Worm (Caenorhabditis elegans): Measurements from ENCODE around the gene nlp-101.

The nlp-101 gene

ce11 chrX:7798248-7799020 is 40.2 kb upstream of the nlp-101 start, which contains the start of gene adm-4:
Gene adm-4 (minus strand): TSS chrX:7798298.
- TF ChIP-seq elt-3 (tag; optimal IDR thresholded peaks at IDR 0.05), result no peak
- peak; percentile 53 for TF ChIP-seq pha-4 (tag; optimal IDR thresholded peaks at IDR 0.05)
- TF ChIP-seq hmg-11 (tag; optimal IDR thresholded peaks at IDR 0.05), result peak; percentile 28
- peak; percentile 18 for TF ChIP-seq lin-15B (tag; optimal IDR thresholded peaks at IDR 0.05)
- peak; percentile 48 for TF ChIP-seq nfya-1 (tag; optimal IDR thresholded peaks at IDR 0.05; ENCODE audit: insufficient read depth)
- peak; percentile 29 for TF ChIP-seq elt-2 (tag; optimal IDR thresholded peaks at IDR 0.05)
- no peak for TF ChIP-seq nhr-28 (tag; optimal IDR thresholded peaks at IDR 0.05)
- no peak for TF ChIP-seq snpc-4 (tag; optimal IDR thresholded peaks at IDR 0.05)
- no peak for TF ChIP-seq skn-1 (tag; optimal IDR thresholded peaks at IDR 0.05)
- peak; percentile 2 for TF ChIP-seq nhr-25 (tag; optimal IDR thresholded peaks at IDR 0.05)
- TF ChIP-seq nhr-23 (tag; optimal IDR thresholded peaks at IDR 0.05), result peak; percentile 48
- peak; percentile 14 for TF ChIP-seq nhr-43 (tag; optimal IDR thresholded peaks at IDR 0.05; ENCODE audit: poor library complexity, severe bottlenecking)

ce11 chrX:7799680-7800079 is 39.0 kb upstream of the nlp-101 start, which contains the start of gene gpx-7:
Gene gpx-7 (minus strand): TSS chrX:7799780.
- no peak for TF ChIP-seq mdl-1 (tag; optimal IDR thresholded peaks at IDR 0.05)
- TF ChIP-seq fkh-10 (GFP tag; optimal IDR thresholded peaks at IDR 0.05), result no peak
- peak; percentile 43 for TF ChIP-seq pqm-1 (tag; optimal IDR thresholded peaks at IDR 0.05)
- peak; percentile 11 for TF ChIP-seq pha-4 (tag; optimal IDR thresholded peaks at IDR 0.05)
- peak; percentile 50 for TF ChIP-seq elt-2 (tag; optimal IDR thresholded peaks at IDR 0.05)
- no peak for TF ChIP-seq ztf-4 (tag; optimal IDR thresholded peaks at IDR 0.05)
- no peak for TF ChIP-seq zag-1 (tag; optimal IDR thresholded peaks at IDR 0.05)
- TF ChIP-seq ceh-28 (tag; optimal IDR thresholded peaks at IDR 0.05), result no peak
- no peak for TF ChIP-seq nhr-28 (tag; optimal IDR thresholded peaks at IDR 0.05)

ce11 chrX:7800370-7800769 is 38.3 kb upstream of the nlp-101 start:
- TF ChIP-seq pha-4 (tag; optimal IDR thresholded peaks at IDR 0.05) (no peak), unc-39 (tag; optimal IDR thresholded peaks at IDR 0.05) (no peak), ceh-82 (tag; optimal IDR thresholded peaks at IDR 0.05) (no peak), elt-2 (tag; optimal IDR thresholded peaks at IDR 0.05) (peak; percentile 1), ceh-16 (tag; optimal IDR thresholded peaks at IDR 0.05) (no peak), nfya-1 (tag; optimal IDR thresholded peaks at IDR 0.05; ENCODE audit: insufficient read depth) (no peak), zag-1 (tag; optimal IDR thresholded peaks at IDR 0.05) (no peak), nhr-43 (tag; optimal IDR thresholded peaks at IDR 0.05; ENCODE audit: poor library complexity, severe bottlenecking) (no peak)

ce11 chrX:7808388-7808787 is 30.3 kb upstream of the nlp-101 start:
- TF ChIP-seq ama-1 (optimal IDR thresholded peaks at IDR 0.05) (peak; percentile 29), ceh-28 (tag; optimal IDR thresholded peaks at IDR 0.05) (peak; percentile 66), ztf-4 (tag; optimal IDR thresholded peaks at IDR 0.05) (no peak), pha-4 (tag; optimal IDR thresholded peaks at IDR 0.05) (peak; percentile 17), nhr-237 (tag; optimal IDR thresholded peaks at IDR 0.05) (no peak), lin-15B (tag; optimal IDR thresholded peaks at IDR 0.05) (no peak), egl-5 (tag; optimal IDR thresholded peaks at IDR 0.05) (no peak)

DNA sequence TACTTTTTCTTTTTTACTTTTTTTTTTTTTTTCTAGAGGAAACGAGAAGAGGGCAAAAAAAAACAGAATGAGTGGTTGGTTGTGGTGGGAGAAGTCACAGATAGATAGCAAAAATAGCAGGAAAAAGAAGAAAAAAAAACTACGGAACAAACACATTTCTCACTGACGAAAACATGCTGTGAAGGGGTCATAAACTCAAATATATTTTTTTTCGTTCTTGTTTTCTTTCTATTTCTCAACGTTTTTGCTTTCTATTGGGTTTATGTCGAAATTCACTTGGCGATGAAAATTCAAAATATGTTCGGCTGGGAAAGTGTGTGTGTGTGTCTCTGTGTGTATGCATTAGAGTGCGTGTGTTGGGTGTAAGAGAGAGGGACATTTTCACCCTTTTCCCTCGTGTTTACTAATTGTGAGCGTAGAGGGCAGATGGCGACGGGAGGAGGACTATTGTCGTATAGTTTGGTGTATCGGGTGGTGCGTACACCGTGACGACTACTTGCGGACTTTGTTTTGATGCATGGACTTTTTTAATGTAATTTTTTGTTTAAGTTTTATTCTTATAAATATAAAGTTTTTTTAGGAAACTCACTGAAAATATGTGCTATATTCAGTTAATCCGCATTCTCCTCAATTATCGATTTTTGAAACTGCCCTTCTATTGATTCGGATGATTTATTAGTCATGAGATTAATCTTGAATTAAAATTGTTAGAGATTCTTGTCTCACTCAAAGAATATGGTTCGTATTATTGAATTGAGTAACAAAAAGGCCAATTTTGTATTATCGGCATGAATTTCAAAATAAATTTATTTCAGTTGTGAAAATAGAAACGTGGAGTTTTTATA is 29.1 kb upstream of the nlp-101 start:
- TF ChIP-seq nhr-28 (tag; optimal IDR thresholded peaks at IDR 0.05) (no peak), nhr-12 (tag; optimal IDR thresholded peaks at IDR 0.05) (no peak), fkh-10 (GFP tag; optimal IDR thresholded peaks at IDR 0.05) (no peak), daf-12 (tag; optimal IDR thresholded peaks at IDR 0.05) (no peak), nhr-25 (tag; optimal IDR thresholded peaks at IDR 0.05) (peak; percentile 58), egl-5 (tag; optimal IDR thresholded peaks at IDR 0.05) (peak; percentile 19), lin-15B (tag; optimal IDR thresholded peaks at IDR 0.05) (peak; percentile 37), nfya-1 (tag; optimal IDR thresholded peaks at IDR 0.05; ENCODE audit: insufficient read depth) (peak; percentile 68), ztf-4 (tag; optimal IDR thresholded peaks at IDR 0.05) (no peak), pha-4 (tag; optimal IDR thresholded peaks at IDR 0.05) (peak; percentile 80), lin-39 (tag; optimal IDR thresholded peaks at IDR 0.05) (peak; percentile 65), pqm-1 (tag; optimal IDR thresholded peaks at IDR 0.05) (peak; percentile 24), elt-3 (tag; optimal IDR thresholded peaks at IDR 0.05) (no peak), sea-2 (GFP tag; optimal IDR thresholded peaks at IDR 0.05) (peak; percentile 38), unc-39 (tag; optimal IDR thresholded peaks at IDR 0.05) (no peak), ceh-28 (tag; optimal IDR thresholded peaks at IDR 0.05) (peak; percentile 56), hmg-11 (tag; optimal IDR thresholded peaks at IDR 0.05) (peak; percentile 84), snpc-4 (tag; optimal IDR thresholded peaks at IDR 0.05) (peak; percentile 27), elt-2 (tag; optimal IDR thresholded peaks at IDR 0.05) (peak; percentile 41)
